Fruit fly (Drosophila melanogaster) whole organism, embryonic: ENCODE results near the gene CG18788.
A peak's percentile ranks its signal among the peaks of the same experiment; 100 is the strongest.

Experiments used
- BEAF-32 ChIP-seq: fragments of 200-800 bp; sonication (Bioruptor generic); optimal IDR thresholded peaks from 3 replicates; lab custom pipeline; 2017; ENCODE audit warnings: missing biosample characterization, missing genetic modification characterization, mild to moderate bottlenecking, moderate library complexity, missing genetic modification reagents
- CG10321 ChIP-seq: fragments of 200-800 bp; sonication (Bioruptor generic); IDR thresholded peaks from 2 replicates; pipeline ENCODE4 v1.3.6; 2022; ENCODE audit warnings: missing biosample characterization, missing genetic modification characterization
- CG12744 ChIP-seq: fragments of 200-800 bp; sonication (Bioruptor generic); optimal IDR thresholded peaks from 2 replicates; lab custom pipeline; 2016; ENCODE audit warnings: missing biosample characterization, missing genetic modification characterization
- CG12769 ChIP-seq: fragments of 200-800 bp; sonication (Bioruptor generic); optimal IDR thresholded peaks from 2 replicates; lab custom pipeline; 2019; ENCODE audit warnings: missing biosample characterization, mild to moderate bottlenecking, missing genetic modification characterization, moderate library complexity
- CG13296 ChIP-seq: fragments of 200-800 bp; sonication (Bioruptor generic); optimal IDR thresholded peaks from 3 replicates; lab custom pipeline; 2018; ENCODE audit warnings: missing biosample characterization, mild to moderate bottlenecking, missing genetic modification characterization
- CG13775 ChIP-seq: fragments of 200-800 bp; sonication (Bioruptor generic); optimal IDR thresholded peaks from 3 replicates; lab custom pipeline; 2017; ENCODE audit warnings: missing biosample characterization, mild to moderate bottlenecking, missing genetic modification characterization
- CG14050 ChIP-seq: fragments of 200-800 bp; sonication (Bioruptor generic); IDR thresholded peaks from 3 replicates; pipeline ENCODE4 v1.3.6; 2022; ENCODE audit warnings: missing biosample characterization, missing genetic modification characterization
- CG14965 ChIP-seq: fragments of 200-800 bp; sonication (Bioruptor generic); optimal IDR thresholded peaks from 2 replicates; lab custom pipeline; 2016; ENCODE audit warnings: missing biosample characterization, missing genetic modification characterization, borderline replicate concordance
- CG1529 ChIP-seq: fragments of 200-800 bp; sonication (Bioruptor generic); optimal IDR thresholded peaks from 3 replicates; lab custom pipeline; 2018; ENCODE audit warnings: missing biosample characterization, missing genetic modification characterization
- CG16779 ChIP-seq: fragments of 200-800 bp; sonication (Bioruptor generic); IDR thresholded peaks from 2 replicates; pipeline ENCODE4 v1.3.6; 2022; ENCODE audit warnings: missing biosample characterization, missing genetic modification characterization
- CG16813 ChIP-seq: fragments of 200-800 bp; sonication (Bioruptor generic); IDR thresholded peaks from 3 replicates; pipeline ENCODE4 v1.3.6; 2022; ENCODE audit warnings: missing biosample characterization, missing genetic modification characterization; ENCODE audit not compliant: partially characterized antibody
- CG2129 ChIP-seq: fragments of 200-800 bp; sonication (Bioruptor generic); IDR thresholded peaks from 2 replicates; pipeline ENCODE4 v1.3.6; 2022; ENCODE audit warnings: missing biosample characterization, missing genetic modification characterization; ENCODE audit not compliant: partially characterized antibody
- CG3838 ChIP-seq: fragments of 200-800 bp; sonication (Bioruptor generic); optimal IDR thresholded peaks from 3 replicates; lab custom pipeline; 2016; ENCODE audit warnings: missing biosample characterization, missing genetic modification characterization
- CG4360 ChIP-seq: fragments of 200-800 bp; sonication (Bioruptor generic); IDR thresholded peaks from 2 replicates; pipeline ENCODE4 v1.3.6; 2022; ENCODE audit warnings: missing biosample characterization, missing genetic modification characterization
- CG4404 ChIP-seq: fragments of 200-800 bp; sonication (Bioruptor generic); IDR thresholded peaks from 2 replicates; pipeline ENCODE4 v1.3.6; 2022; ENCODE audit warnings: missing biosample characterization, missing genetic modification characterization
- CG4820 ChIP-seq: fragments of 200-800 bp; sonication (Bioruptor generic); optimal IDR thresholded peaks from 3 replicates; lab custom pipeline; 2016; ENCODE audit warnings: missing biosample characterization, missing genetic modification characterization
- CG4854 ChIP-seq: fragments of 200-800 bp; sonication (Bioruptor generic); optimal IDR thresholded peaks from 2 replicates; lab custom pipeline; 2016; ENCODE audit warnings: missing biosample characterization, missing genetic modification characterization, inconsistent platforms
- CG6765 ChIP-seq: fragments of 200-800 bp; sonication (Bioruptor generic); optimal IDR thresholded peaks from 3 replicates; lab custom pipeline; 2017; ENCODE audit warnings: missing biosample characterization, mild to moderate bottlenecking, missing genetic modification characterization
- CG7928 ChIP-seq: fragments of 200-800 bp; sonication (Bioruptor generic); optimal IDR thresholded peaks from 2 replicates; lab custom pipeline; 2017; ENCODE audit warnings: missing biosample characterization, mild to moderate bottlenecking, missing genetic modification characterization
- CG8290 ChIP-seq, 3 experiments: fragments of 200-800 bp; sonication (Bioruptor generic); optimal IDR thresholded peaks; 2 replicates each; lab custom pipeline; 2016 to 2019; ENCODE audit warnings: missing biosample characterization in 3 of 3, missing genetic modification characterization in 3 of 3, mild to moderate bottlenecking in 2 of 3, moderate library complexity in 1 of 3
- CG8924 ChIP-seq: fragments of 200-800 bp; optimal IDR thresholded peaks from 3 replicates; lab custom pipeline; 2019; ENCODE audit warnings: missing biosample characterization, mild to moderate bottlenecking, missing genetic modification characterization, moderate library complexity
- CHES-1-like ChIP-seq: fragments of 200-800 bp; sonication (Bioruptor generic); optimal IDR thresholded peaks from 2 replicates; lab custom pipeline; 2016; ENCODE audit warnings: missing biosample characterization, missing genetic modification characterization
- CTCF ChIP-seq: fragments of 200-800 bp; sonication (Bioruptor generic); optimal IDR thresholded peaks from 2 replicates; lab custom pipeline; 2017; ENCODE audit warnings: missing biosample characterization, mild to moderate bottlenecking, missing genetic modification characterization, moderate library complexity
- HLHmδ ChIP-seq: fragments of 200-800 bp; sonication (Bioruptor generic); optimal IDR thresholded peaks from 2 replicates; lab custom pipeline; 2018; ENCODE audit warnings: missing biosample characterization, mild to moderate bottlenecking, missing genetic modification characterization, moderate library complexity
- Hmx ChIP-seq: fragments of 200-800 bp; sonication (Bioruptor generic); optimal IDR thresholded peaks from 2 replicates; lab custom pipeline; 2016; ENCODE audit warnings: missing biosample characterization, missing genetic modification characterization
- Hr3 ChIP-seq: fragments of 200-800 bp; sonication (Bioruptor generic); optimal IDR thresholded peaks from 3 replicates; lab custom pipeline; 2016; ENCODE audit warnings: missing biosample characterization, missing genetic modification characterization
- Lim3 ChIP-seq: fragments of 200-800 bp; sonication (Bioruptor generic); IDR thresholded peaks from 2 replicates; pipeline ENCODE4 v1.3.6; 2022; ENCODE audit warnings: missing biosample characterization, missing genetic modification characterization
- NC2β ChIP-seq: fragments of 200-800 bp; sonication (Bioruptor generic); optimal IDR thresholded peaks from 2 replicates; lab custom pipeline; 2016; ENCODE audit warnings: missing biosample characterization, missing genetic modification characterization
- NFAT ChIP-seq: fragments of 200-800 bp; sonication (Bioruptor generic); IDR thresholded peaks from 2 replicates; pipeline ENCODE4 v1.3.6; 2022; ENCODE audit warnings: missing biosample characterization, missing genetic modification characterization
- NK7.1 ChIP-seq: fragments of 200-800 bp; sonication (Bioruptor generic); optimal IDR thresholded peaks from 3 replicates; lab custom pipeline; 2016; ENCODE audit warnings: missing biosample characterization, missing genetic modification characterization
- Nf-YA ChIP-seq: fragments of 200-800 bp; sonication (Bioruptor generic); IDR thresholded peaks from 2 replicates; pipeline ENCODE4 v1.3.6; 2022; ENCODE audit warnings: missing biosample characterization, missing genetic modification characterization
- Poxn ChIP-seq: fragments of 200-800 bp; sonication (Bioruptor generic); IDR thresholded peaks from 2 replicates; pipeline ENCODE4 v1.3.6; 2022; ENCODE audit warnings: missing biosample characterization, missing genetic modification characterization
- Ravus ChIP-seq: fragments of 200-800 bp; sonication (Bioruptor generic); IDR thresholded peaks from 2 replicates; pipeline ENCODE4 v1.3.6; 2022; ENCODE audit warnings: missing biosample characterization, missing genetic modification characterization
- Sry-β ChIP-seq: fragments of 200-800 bp; sonication (Bioruptor generic); optimal IDR thresholded peaks from 2 replicates; lab custom pipeline; 2018; ENCODE audit warnings: missing biosample characterization, mild to moderate bottlenecking, missing genetic modification characterization, moderate library complexity
- Sry-δ ChIP-seq: fragments of 200-800 bp; sonication (Bioruptor generic); optimal IDR thresholded peaks from 2 replicates; lab custom pipeline; 2016; ENCODE audit warnings: missing biosample characterization, missing genetic modification characterization
- Xrp1 ChIP-seq: fragments of 200-800 bp; sonication (Bioruptor generic); IDR thresholded peaks from 2 replicates; pipeline ENCODE4 v1.3.6; 2022; ENCODE audit warnings: missing biosample characterization, missing genetic modification characterization
- bigmax ChIP-seq: fragments of 200-800 bp; sonication (Bioruptor generic); optimal IDR thresholded peaks from 2 replicates; lab custom pipeline; 2018; ENCODE audit warnings: missing biosample characterization, mild to moderate bottlenecking, missing genetic modification characterization
- chn ChIP-seq: fragments of 200-800 bp; sonication (Bioruptor generic); optimal IDR thresholded peaks from 2 replicates; lab custom pipeline; 2016; ENCODE audit warnings: missing biosample characterization, missing genetic modification characterization
- exex ChIP-seq: fragments of 200-800 bp; sonication (Bioruptor generic); optimal IDR thresholded peaks from 4 replicates; lab custom pipeline; 2018; ENCODE audit warnings: missing biosample characterization, mild to moderate bottlenecking, missing genetic modification characterization, moderate library complexity
- gcm ChIP-seq: fragments of 200-800 bp; sonication (Bioruptor generic); optimal IDR thresholded peaks from 2 replicates; lab custom pipeline; 2019; ENCODE audit warnings: missing biosample characterization, mild to moderate bottlenecking, missing genetic modification characterization, moderate library complexity
- gfzf ChIP-seq: fragments of 200-800 bp; sonication (Bioruptor generic); optimal IDR thresholded peaks from 2 replicates; lab custom pipeline; 2016; ENCODE audit warnings: missing biosample characterization, mild to moderate bottlenecking, missing genetic modification characterization, moderate library complexity
- h ChIP-seq: fragments of >200 bp; optimal IDR thresholded peaks from 2 replicates; lab custom pipeline; 2017
- hbn ChIP-seq: fragments of 200-800 bp; sonication (Bioruptor generic); IDR thresholded peaks from 2 replicates; pipeline ENCODE4 v1.3.6; 2022; ENCODE audit warnings: missing biosample characterization, missing genetic modification characterization; ENCODE audit not compliant: partially characterized antibody
- onecut ChIP-seq: fragments of 200-800 bp; sonication (Bioruptor generic); IDR thresholded peaks from 2 replicates; pipeline ENCODE4 v1.3.6; 2022; ENCODE audit warnings: missing biosample characterization, missing genetic modification characterization
- salm ChIP-seq: fragments of 200-800 bp; sonication (Bioruptor generic); optimal IDR thresholded peaks from 2 replicates; lab custom pipeline; 2018; ENCODE audit warnings: missing biosample characterization, mild to moderate bottlenecking, missing genetic modification characterization
- sd ChIP-seq: fragments of 200-800 bp; sonication (Bioruptor generic); optimal IDR thresholded peaks from 3 replicates; lab custom pipeline; 2018; ENCODE audit warnings: missing biosample characterization, mild to moderate bottlenecking, missing genetic modification characterization, moderate library complexity
- tup ChIP-seq: fragments of 200-800 bp; sonication (Bioruptor generic); optimal IDR thresholded peaks from 2 replicates; lab custom pipeline; 2016; ENCODE audit warnings: missing biosample characterization, mild to moderate bottlenecking, missing genetic modification characterization, moderate library complexity
- tx ChIP-seq: fragments of 200-800 bp; sonication (Bioruptor generic); optimal IDR thresholded peaks from 2 replicates; lab custom pipeline; 2016; ENCODE audit warnings: missing biosample characterization, missing genetic modification characterization
- usp ChIP-seq: fragments of >200 bp; optimal IDR thresholded peaks from 2 replicates; lab custom pipeline; 2017; ENCODE audit warnings: missing biosample characterization, missing genetic modification characterization
- wek ChIP-seq: fragments of 200-800 bp; sonication (Bioruptor generic); optimal IDR thresholded peaks from 3 replicates; lab custom pipeline; 2018; ENCODE audit warnings: missing biosample characterization, mild to moderate bottlenecking, missing genetic modification characterization, moderate library complexity
- zfh2 ChIP-seq: fragments of 200-800 bp; sonication (Bioruptor generic); optimal IDR thresholded peaks from 2 replicates; lab custom pipeline; 2016; ENCODE audit warnings: missing biosample characterization, missing genetic modification characterization

Gene CG18788

dm6 chr2L:12055837-12056388 is 21.9 kb downstream of the CG18788 start, which contains the start of the genes JhI-21, RpL7-like and CG34164 (continued):
- TF ChIP-seq bigmax (GFP tag; lab: Kevin White, UChicago) (no peak), Lim3 (no peak), CG4404 (no peak), Hmx (no peak), hbn (GFP tag; lab: Robert Waterston, UW) (no peak; the same call in 1 of the 2 replicates), CG7928 (GFP tag; lab: Kevin White, UChicago) (no peak), CG14965 (GFP tag; lab: Kevin White, UChicago) (no peak), Sry-δ (GFP tag; lab: Kevin White, UChicago) (peak; percentile 95), CG16813 (GFP tag; lab: Robert Waterston, UW) (peak; percentile 56; the same call in 2 of the 3 replicates), chn (GFP tag; lab: Kevin White, UChicago) (no peak), NC2β (no peak), wek (GFP tag; lab: Kevin White, UChicago) (no peak), tup (no peak), onecut (GFP tag; lab: Robert Waterston, UW) (no peak), CG10321 (GFP tag; lab: Robert Waterston, UW) (no peak), sd (tag; lab: Kevin White, UChicago) (peak; percentile 49), CG16779 (GFP tag; lab: Robert Waterston, UW) (no peak), CG4854 (no peak), Ravus (GFP tag; lab: Robert Waterston, UW) (no peak), CG12744 (GFP tag; lab: Kevin White, UChicago) (no peak), HLHmδ (peak; percentile 12), gfzf (peak; percentile 23), Poxn (no peak), CG1529 (GFP tag; lab: Kevin White, UChicago) (no peak), Nf-YA (GFP tag; lab: Robert Waterston, UW) (no peak), salm (tag; lab: Kevin White, UChicago) (no peak), CG8924 (tag; lab: Kevin White, UChicago) (peak; percentile 35), gcm (GFP tag; lab: Kevin White, UChicago) (peak; percentile 24), CG8290 (GFP tag; optimal IDR thresholded peaks at IDR 0.05; lab: Kevin White, UChicago) (no peak), CG8290 (tag; optimal IDR thresholded peaks at IDR 0.05; lab: Kevin White, UChicago) (no peak), exex (tag; lab: Kevin White, UChicago) (no peak), h (lab: Kevin White, UChicago) (no peak), zfh2 (GFP tag; lab: Kevin White, UChicago) (no peak), tx (GFP tag; lab: Kevin White, UChicago) (no peak), CG6765 (peak; percentile 9), CTCF (GFP tag; lab: Kevin White, UChicago) (no peak), CG3838 (GFP tag; lab: Kevin White, UChicago) (no peak), CG12769 (tag; lab: Kevin White, UChicago) (no peak), CG13296 (GFP tag; lab: Kevin White, UChicago) (no peak), NK7.1 (no peak), NFAT (GFP tag; lab: Robert Waterston, UW) (no peak), CG14050 (GFP tag; lab: Robert Waterston, UW) (no peak), Sry-β (no peak), Hr3 (GFP tag; lab: Kevin White, UChicago) (no peak), Xrp1 (GFP tag; lab: Robert Waterston, UW) (no peak), usp (no peak), CHES-1-like (GFP tag; lab: Kevin White, UChicago) (no peak), CG4360 (GFP tag; lab: Robert Waterston, UW) (peak; percentile 38; the same call in 1 of the 2 replicates), CG13775 (GFP tag; lab: Kevin White, UChicago) (no peak), BEAF-32 (GFP tag; lab: Kevin White, UChicago) (peak; percentile 71), CG4820 (no peak), CG2129 (no peak)
